Worm (Caenorhabditis elegans): ENCODE data around the gene R04B5.7.

DNA sequence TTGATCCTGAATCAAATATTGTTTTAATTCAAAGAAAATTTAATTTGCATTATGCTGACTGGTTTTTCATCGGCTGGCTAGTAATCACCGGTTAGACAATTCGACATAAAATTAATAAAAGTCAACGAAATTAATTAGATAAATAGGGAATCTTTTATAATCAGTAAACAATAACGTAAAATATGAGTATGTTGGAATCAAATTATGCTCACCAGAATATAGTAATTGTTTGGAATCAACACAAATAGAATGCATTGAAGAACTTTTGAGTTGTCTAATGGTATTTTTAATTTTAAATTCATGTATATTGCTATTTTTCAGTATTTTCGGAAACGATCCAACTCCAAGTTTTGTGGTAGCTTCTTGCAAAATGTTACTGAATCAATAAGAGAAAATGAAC lies 15.1 kb upstream of the R04B5.7 start, which contains the start of gene C08B6.2:
- TF ChIP-seq sma-3 (GFP tag; optimal IDR thresholded peaks at IDR 0.05) (no peak), ztf-11 (tag; optimal IDR thresholded peaks at IDR 0.05) (no peak), egl-27 (tag; optimal IDR thresholded peaks at IDR 0.05) (no peak), unc-62 (GFP tag; optimal IDR thresholded peaks at IDR 0.05) (no peak), zag-1 (tag; optimal IDR thresholded peaks at IDR 0.05) (no peak), nhr-12 (tag; optimal IDR thresholded peaks at IDR 0.05) (no peak)
